Worm (Caenorhabditis elegans): Measurements from ENCODE around the gene C35D10.6.
A peak's percentile ranks its signal among the peaks of the same experiment; 100 is the strongest.

Gene C35D10.6

ce11 chrIII:4900260-4900659 lies 41.1 kb downstream of the C35D10.6 start, which contains the start of gene tag-340:
Gene tag-340 (plus strand): TSS chrIII:4900508.
- TF ChIP-seq tbx-2 (tag; optimal IDR thresholded peaks at IDR 0.05) (no peak), egl-5 (tag; optimal IDR thresholded peaks at IDR 0.05) (no peak), lsy-12 (tag; optimal IDR thresholded peaks at IDR 0.05) (no peak), jun-1 (tag; optimal IDR thresholded peaks at IDR 0.05) (no peak), ceh-82 (tag; optimal IDR thresholded peaks at IDR 0.05) (no peak), nfya-1 (tag; optimal IDR thresholded peaks at IDR 0.05; ENCODE audit: insufficient read depth) (no peak), ZK546.5 (tag; optimal IDR thresholded peaks at IDR 0.05) (no peak), pqm-1 (tag; optimal IDR thresholded peaks at IDR 0.05) (no peak), nhr-43 (tag; optimal IDR thresholded peaks at IDR 0.05; ENCODE audit: poor library complexity, severe bottlenecking) (no peak), egl-27 (tag; optimal IDR thresholded peaks at IDR 0.05) (no peak), elt-1 (tag; optimal IDR thresholded peaks at IDR 0.05) (no peak)

- no peak for TF ChIP-seq eor-1 (tag; optimal IDR thresholded peaks at IDR 0.05)
- no peak for TF ChIP-seq egl-27 (tag; optimal IDR thresholded peaks at IDR 0.05)
- no peak for TF ChIP-seq daf-12 (tag; optimal IDR thresholded peaks at IDR 0.05)
- TF ChIP-seq nhr-237 (tag; optimal IDR thresholded peaks at IDR 0.05): no peak
- TF ChIP-seq elt-3 (tag; optimal IDR thresholded peaks at IDR 0.05): no peak
- no peak for TF ChIP-seq nfya-1 (tag; optimal IDR thresholded peaks at IDR 0.05; ENCODE audit: insufficient read depth)
Measured at ce11 chrIII:4903784-4904183, 44.6 kb downstream of the C35D10.6 start, which contains the start of gene kbp-2. Gene kbp-2 (minus strand): TSS chrIII:4903884.

- peak; percentile 14 for TF ChIP-seq pha-4 (tag; optimal IDR thresholded peaks at IDR 0.05)
- TF ChIP-seq nfya-1 (tag; optimal IDR thresholded peaks at IDR 0.05; ENCODE audit: insufficient read depth): peak; percentile 52
- TF ChIP-seq ceh-82 (tag; optimal IDR thresholded peaks at IDR 0.05): no peak
- TF ChIP-seq lin-15B (tag; optimal IDR thresholded peaks at IDR 0.05): peak; percentile 42
Measured at ce11 chrIII:4905405-4905804, 46.3 kb downstream of the C35D10.6 start, which contains the start of gene F26F4.8. Gene F26F4.8 (minus strand): TSS chrIII:4905473.

ce11 chrIII:4906365-4906764 lies 47.2 kb downstream of the C35D10.6 start:
- peak; percentile 44 for TF ChIP-seq jun-1 (tag; optimal IDR thresholded peaks at IDR 0.05)
- no peak for TF ChIP-seq ceh-9 (tag; optimal IDR thresholded peaks at IDR 0.05)
- no peak for TF ChIP-seq ceh-16 (tag; optimal IDR thresholded peaks at IDR 0.05)
- TF ChIP-seq snpc-4 (tag; optimal IDR thresholded peaks at IDR 0.05): peak; percentile 26
- TF ChIP-seq fos-1 (tag; optimal IDR thresholded peaks at IDR 0.05): no peak
- no peak for TF ChIP-seq lsy-12 (tag; optimal IDR thresholded peaks at IDR 0.05)
- TF ChIP-seq nhr-23 (tag; optimal IDR thresholded peaks at IDR 0.05): no peak
- no peak for TF ChIP-seq hmg-11 (tag; optimal IDR thresholded peaks at IDR 0.05)
- TF ChIP-seq pha-4 (tag; optimal IDR thresholded peaks at IDR 0.05): peak; percentile 24
- no peak for TF ChIP-seq fkh-10 (GFP tag; optimal IDR thresholded peaks at IDR 0.05)
- TF ChIP-seq nhr-12 (tag; optimal IDR thresholded peaks at IDR 0.05): no peak
- peak; percentile 64 for TF ChIP-seq elt-2 (tag; optimal IDR thresholded peaks at IDR 0.05)
- TF ChIP-seq elt-1 (tag; optimal IDR thresholded peaks at IDR 0.05): no peak
- no peak for TF ChIP-seq nhr-25 (tag; optimal IDR thresholded peaks at IDR 0.05)
- peak in 1 of 3 experiments; percentile 40 for TF ChIP-seq elt-3 (tag; optimal IDR thresholded peaks at IDR 0.05)
- TF ChIP-seq pqm-1 (tag; optimal IDR thresholded peaks at IDR 0.05): peak; percentile 2

- no peak for TF ChIP-seq unc-39 (tag; optimal IDR thresholded peaks at IDR 0.05)
- no peak for TF ChIP-seq ceh-82 (tag; optimal IDR thresholded peaks at IDR 0.05)
- TF ChIP-seq snpc-4 (tag; optimal IDR thresholded peaks at IDR 0.05): no peak
- TF ChIP-seq elt-3 (tag; optimal IDR thresholded peaks at IDR 0.05): no peak
- TF ChIP-seq hmg-11 (tag; optimal IDR thresholded peaks at IDR 0.05): no peak
- no peak for TF ChIP-seq ZK546.5 (tag; optimal IDR thresholded peaks at IDR 0.05)
- TF ChIP-seq daf-12 (tag; optimal IDR thresholded peaks at IDR 0.05): no peak
- no peak for TF ChIP-seq eor-1 (tag; optimal IDR thresholded peaks at IDR 0.05)
- TF ChIP-seq elt-1 (tag; optimal IDR thresholded peaks at IDR 0.05): no peak
- TF ChIP-seq nhr-12 (tag; optimal IDR thresholded peaks at IDR 0.05): no peak
- no peak for TF ChIP-seq lin-39 (tag; optimal IDR thresholded peaks at IDR 0.05)
- no peak for TF ChIP-seq unc-62 (GFP tag; optimal IDR thresholded peaks at IDR 0.05)
- no peak for TF ChIP-seq R02D3.7 (tag; optimal IDR thresholded peaks at IDR 0.05)
Measured at ce11 chrIII:4906896-4907295, 47.8 kb downstream of the C35D10.6 start, which contains the start of gene rom-1. Gene rom-1 (plus strand): TSS chrIII:4907196.

ce11 chrIII:4909938-4910337 lies 50.8 kb downstream of the C35D10.6 start, which contains the start of gene F26F4.12:
Gene F26F4.12 (minus strand): TSS chrIII:4910038.
- TF ChIP-seq ceh-28 (tag; optimal IDR thresholded peaks at IDR 0.05): no peak
- TF ChIP-seq nhr-11 (tag; optimal IDR thresholded peaks at IDR 0.05): no peak
- TF ChIP-seq unc-39 (tag; optimal IDR thresholded peaks at IDR 0.05): no peak
- no peak for TF ChIP-seq nhr-28 (tag; optimal IDR thresholded peaks at IDR 0.05)
- no peak for TF ChIP-seq mdl-1 (tag; optimal IDR thresholded peaks at IDR 0.05)
- TF ChIP-seq skn-1 (tag; optimal IDR thresholded peaks at IDR 0.05): no peak

Measured in whole organism, L3 larva.